Worm (Caenorhabditis elegans) whole organism, late embryonic: ENCODE data around the gene rrsr-1.

Experiments used
- C38D4.7 ChIP-seq: fragments of 200-800 bp; sonication (Bioruptor generic); optimal IDR thresholded peaks from 2 replicates; lab custom pipeline; 2018; ENCODE audit warnings: mild to moderate bottlenecking, missing genetic modification characterization, moderate library complexity, missing compliant biosample characterization
- K02D7.2 ChIP-seq: sonication (generic microtip); optimal IDR thresholded peaks from 2 replicates; lab custom pipeline; 2017; ENCODE audit warnings: mild to moderate bottlenecking, missing genetic modification characterization, missing compliant biosample characterization
- T23F11.4 ChIP-seq: fragments of 200-800 bp; sonication (Bioruptor generic); optimal IDR thresholded peaks from 2 replicates; lab custom pipeline; 2018; ENCODE audit warnings: mild to moderate bottlenecking, missing genetic modification characterization, missing compliant biosample characterization
- Y22D7AL.16 ChIP-seq: sonication (generic microtip); optimal IDR thresholded peaks from 2 replicates; lab custom pipeline; 2016; ENCODE audit warnings: missing genetic modification characterization, missing compliant biosample characterization
- ama-1 ChIP-seq: fragments of 150-350 bp; optimal IDR thresholded peaks from 2 replicates; lab custom pipeline; 2014
- ceh-18 ChIP-seq: sonication (generic microtip); optimal IDR thresholded peaks from 2 replicates; lab custom pipeline; 2016; ENCODE audit warnings: missing genetic modification characterization, missing compliant biosample characterization
- ceh-19 ChIP-seq: fragments of 200-800 bp; sonication (Bioruptor generic); optimal IDR thresholded peaks from 2 replicates; lab custom pipeline; 2018; ENCODE audit warnings: mild to moderate bottlenecking, missing genetic modification characterization, missing compliant biosample characterization
- ceh-22 ChIP-seq: sonication (generic microtip); optimal IDR thresholded peaks from 2 replicates; lab custom pipeline; 2017; ENCODE audit warnings: missing biosample characterization, missing genetic modification characterization
- ceh-24 ChIP-seq: sonication (generic microtip); optimal IDR thresholded peaks from 2 replicates; lab custom pipeline; 2016; ENCODE audit warnings: mild to moderate bottlenecking, missing genetic modification characterization, missing compliant biosample characterization
- ceh-31 ChIP-seq: sonication (generic microtip); optimal IDR thresholded peaks from 2 replicates; lab custom pipeline; 2016; ENCODE audit warnings: missing genetic modification characterization, missing compliant biosample characterization
- ceh-45 ChIP-seq: fragments of 200-800 bp; sonication (Bioruptor generic); IDR thresholded peaks from 2 replicates; pipeline ENCODE4 v1.3.6; 2022; ENCODE audit warnings: missing genetic modification reagents, missing genetic modification characterization, missing compliant biosample characterization
- ceh-48 ChIP-seq: sonication (generic microtip); optimal IDR thresholded peaks from 2 replicates; lab custom pipeline; 2016; ENCODE audit warnings: missing genetic modification characterization, inconsistent platforms, missing compliant biosample characterization
- ceh-9 ChIP-seq: sonication (generic microtip); optimal IDR thresholded peaks from 2 replicates; lab custom pipeline; 2016; ENCODE audit warnings: mild to moderate bottlenecking, missing genetic modification characterization, inconsistent platforms, missing compliant biosample characterization
- che-1 ChIP-seq: sonication (generic microtip); optimal IDR thresholded peaks from 2 replicates; lab custom pipeline; 2016; ENCODE audit warnings: mild to moderate bottlenecking, missing genetic modification characterization, missing compliant biosample characterization
- dve-1 ChIP-seq: sonication (generic microtip); optimal IDR thresholded peaks from 2 replicates; lab custom pipeline; 2017; ENCODE audit warnings: antibody characterized with exemption, mild to moderate bottlenecking, missing genetic modification characterization, missing compliant biosample characterization
- elt-2 ChIP-seq: sonication (generic microtip); optimal IDR thresholded peaks from 2 replicates; lab custom pipeline; 2016; ENCODE audit warnings: missing genetic modification reagents, missing genetic modification characterization, missing compliant biosample characterization
- elt-4 ChIP-seq: sonication (generic microtip); optimal IDR thresholded peaks from 2 replicates; lab custom pipeline; 2016; ENCODE audit warnings: missing genetic modification characterization, missing compliant biosample characterization
- fkh-10 ChIP-seq: fragments of 150-350 bp; optimal IDR thresholded peaks from 2 replicates; lab custom pipeline; 2014; ENCODE audit warnings: missing biosample characterization, missing genetic modification reagents, missing genetic modification characterization
- gmeb-2 ChIP-seq: sonication (generic microtip); optimal IDR thresholded peaks from 2 replicates; lab custom pipeline; 2016; ENCODE audit warnings: missing genetic modification characterization, inconsistent platforms, missing compliant biosample characterization
- hlh-15 ChIP-seq: sonication (generic microtip); optimal IDR thresholded peaks from 2 replicates; lab custom pipeline; 2016; ENCODE audit warnings: missing genetic modification characterization, missing compliant biosample characterization
- hlh-6 ChIP-seq: sonication (generic microtip); optimal IDR thresholded peaks from 2 replicates; lab custom pipeline; 2016; ENCODE audit warnings: missing genotype, missing genetic modification characterization, missing compliant biosample characterization
- lim-6 ChIP-seq: sonication (generic microtip); optimal IDR thresholded peaks from 2 replicates; lab custom pipeline; 2016; ENCODE audit warnings: missing genetic modification characterization, missing compliant biosample characterization
- lin-11 ChIP-seq: fragments of 200-800 bp; sonication (Bioruptor generic); optimal IDR thresholded peaks from 2 replicates; lab custom pipeline; 2018; ENCODE audit warnings: mild to moderate bottlenecking, missing genetic modification characterization, missing compliant biosample characterization
- odd-2 ChIP-seq: sonication (generic microtip); optimal IDR thresholded peaks from 2 replicates; lab custom pipeline; 2017; ENCODE audit warnings: antibody characterized with exemption, mild to moderate bottlenecking, missing genetic modification characterization, missing compliant biosample characterization
- pag-3 ChIP-seq: sonication (generic microtip); optimal IDR thresholded peaks from 2 replicates; lab custom pipeline; 2016; ENCODE audit warnings: missing compliant biosample characterization, missing genetic modification characterization, borderline replicate concordance
- pax-1 ChIP-seq: fragments of 150-350 bp; optimal IDR thresholded peaks from 2 replicates; lab custom pipeline; 2014; ENCODE audit warnings: missing biosample characterization, missing genetic modification characterization
- pha-4 ChIP-seq: fragments of 150-350 bp; optimal IDR thresholded peaks from 2 replicates; lab custom pipeline; 2018; ENCODE audit warnings: missing biosample characterization, missing genetic modification reagents, missing genetic modification characterization
- pros-1 ChIP-seq: fragments of 150-350 bp; optimal IDR thresholded peaks from 2 replicates; lab custom pipeline; 2014; ENCODE audit warnings: missing biosample characterization, missing genetic modification reagents, missing genetic modification characterization
- ref-2 ChIP-seq: sonication (generic microtip); optimal IDR thresholded peaks from 2 replicates; lab custom pipeline; 2016; ENCODE audit warnings: missing genetic modification characterization, missing compliant biosample characterization
- tbx-2 ChIP-seq: sonication (generic microtip); optimal IDR thresholded peaks from 2 replicates; lab custom pipeline; 2016; ENCODE audit warnings: missing genetic modification characterization, missing compliant biosample characterization
- unc-3 ChIP-seq, 2 experiments: fragments of 200-800 bp in 1 of 2; sonication (Bioruptor generic) in 1 of 2; sonication (generic microtip) in 1 of 2; conservative IDR thresholded peaks in 1 of 2; optimal IDR thresholded peaks in 1 of 2; 2 replicates each; pipeline versions ENCODE4 v1.3.6 to Lab custom; 2016 to 2022; ENCODE audit warnings: missing compliant biosample characterization in 2 of 2, missing genetic modification characterization in 2 of 2, missing genetic modification reagents in 1 of 2
- zip-5 ChIP-seq: sonication (generic microtip); optimal IDR thresholded peaks from 2 replicates; lab custom pipeline; 2016; ENCODE audit warnings: missing genetic modification characterization, missing compliant biosample characterization
- ztf-16 ChIP-seq: sonication (generic microtip); optimal IDR thresholded peaks from 2 replicates; lab custom pipeline; 2017; ENCODE audit warnings: missing genetic modification characterization, missing compliant biosample characterization

rrsr-1 gene

DNA sequence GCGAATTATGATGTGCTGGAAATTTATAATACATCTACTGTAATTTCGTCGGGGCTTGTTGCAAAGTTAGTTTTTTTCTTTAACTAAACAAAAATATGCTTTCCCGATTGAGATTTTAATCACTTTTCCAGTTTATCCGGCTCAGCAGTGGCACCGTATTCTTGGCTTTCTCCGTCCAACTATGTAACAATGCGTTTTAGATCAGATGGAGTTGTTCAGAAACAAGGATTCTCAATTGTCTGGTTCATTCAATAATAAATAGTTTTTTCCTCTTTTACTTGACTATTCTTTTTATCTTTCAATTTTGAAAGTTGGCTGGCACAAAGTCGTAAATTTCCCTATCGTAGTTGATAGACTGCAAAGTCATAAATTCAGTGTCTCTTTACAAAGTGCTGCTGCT is 49.3 kb upstream of the rrsr-1 start, which contains the start of gene clec-56:
Gene clec-56, plus strand, starts transcription at position 301 of the 400 bp plus-strand sequence.
- no peak for TF ChIP-seq ceh-45 (GFP tag; lab: Robert Waterston, UW)
- no peak for TF ChIP-seq unc-3 (GFP tag; conservative IDR thresholded peaks at IDR 0.05; lab: Robert Waterston, UW)
- no peak for TF ChIP-seq unc-3 (tag; optimal IDR thresholded peaks at IDR 0.05; lab: Kevin White, UChicago)
- no peak for TF ChIP-seq lin-11 (tag; lab: Kevin White, UChicago)
- no peak for TF ChIP-seq C38D4.7
- no peak for TF ChIP-seq fkh-10 (GFP tag; lab: Kevin White, UChicago)
- TF ChIP-seq ceh-18 (tag; lab: Kevin White, UChicago): no peak
- no peak for TF ChIP-seq pha-4
- TF ChIP-seq zip-5: no peak
- TF ChIP-seq ref-2 (tag; lab: Kevin White, UChicago): no peak
- TF ChIP-seq hlh-15: no peak
- TF ChIP-seq lim-6: no peak
- no peak for TF ChIP-seq pag-3 (tag; lab: Kevin White, UChicago)
- no peak for TF ChIP-seq ztf-16 (tag; lab: Kevin White, UChicago)
- no peak for TF ChIP-seq ceh-24 (tag; lab: Kevin White, UChicago)
- no peak for TF ChIP-seq T23F11.4
- no peak for TF ChIP-seq Y22D7AL.16 (tag; lab: Kevin White, UChicago)
- no peak for TF ChIP-seq che-1 (tag; lab: Kevin White, UChicago)

DNA sequence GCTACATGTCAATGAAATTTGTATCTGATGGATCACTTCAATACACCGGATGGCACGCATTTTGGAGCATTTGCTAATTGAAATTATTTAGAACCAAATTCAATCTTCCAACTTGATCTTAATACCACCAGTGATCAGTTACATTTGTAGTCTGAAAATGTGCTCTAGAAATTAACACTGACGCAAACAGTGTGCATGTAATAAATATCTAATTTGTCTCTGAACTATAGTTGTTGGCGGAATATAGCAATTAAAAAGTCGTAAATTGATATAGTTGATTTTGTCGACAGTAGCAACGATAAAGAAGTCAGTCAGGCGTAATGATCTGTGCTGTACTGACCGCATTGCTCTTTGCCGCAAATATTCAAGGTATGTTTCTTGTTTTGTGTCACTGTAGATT is 47.4 kb upstream of the rrsr-1 start, which contains the start of gene clec-227:
Gene clec-227, plus strand, starts transcription at position 301 of the 400 bp plus-strand sequence.
- TF ChIP-seq ama-1: no peak
- TF ChIP-seq ceh-9: no peak
- TF ChIP-seq pha-4: no peak
- no peak for TF ChIP-seq lin-11 (tag; lab: Kevin White, UChicago)
- TF ChIP-seq elt-4 (tag; lab: Kevin White, UChicago): no peak
- no peak for TF ChIP-seq dve-1 (tag; lab: Kevin White, UChicago)
- no peak for TF ChIP-seq ref-2 (tag; lab: Kevin White, UChicago)
- no peak for TF ChIP-seq ceh-31
- no peak for TF ChIP-seq pros-1 (tag; lab: Kevin White, UChicago)
- TF ChIP-seq ceh-48 (tag; lab: Kevin White, UChicago): no peak
- no peak for TF ChIP-seq elt-2 (tag; lab: Kevin White, UChicago)
- TF ChIP-seq hlh-15: no peak
- no peak for TF ChIP-seq hlh-6
- no peak for TF ChIP-seq ceh-22 (tag; lab: Kevin White, UChicago)
- TF ChIP-seq pax-1 (tag; lab: Kevin White, UChicago): no peak
- no peak for TF ChIP-seq ceh-19

DNA sequence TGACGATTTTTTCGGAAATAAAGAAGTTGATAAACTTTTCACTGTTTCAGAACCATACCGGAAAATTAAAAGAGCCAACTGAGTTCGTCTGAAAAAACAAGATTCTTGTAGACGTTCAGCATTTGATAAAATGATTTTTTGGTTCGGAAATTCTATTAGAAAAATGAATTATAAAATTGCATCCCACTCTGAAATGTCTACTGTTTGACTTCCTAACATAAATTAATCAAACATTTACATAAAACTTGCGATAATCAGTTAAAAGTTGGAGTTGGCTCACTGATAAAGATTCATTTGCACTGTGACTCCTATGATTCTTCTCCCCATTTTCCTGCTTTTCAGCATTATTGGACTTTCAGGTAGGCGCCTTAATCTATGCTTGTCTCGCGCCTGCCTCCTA is 44.1 kb upstream of the rrsr-1 start, which contains the start of gene clec-57:
Gene clec-57, plus strand, starts transcription at position 301 of the 400 bp plus-strand sequence.
- no peak for TF ChIP-seq che-1 (tag; lab: Kevin White, UChicago)
- no peak for TF ChIP-seq tbx-2 (tag; lab: Kevin White, UChicago)
- TF ChIP-seq lin-11 (tag; lab: Kevin White, UChicago): no peak
- TF ChIP-seq zip-5: no peak
- TF ChIP-seq ceh-45 (GFP tag; lab: Robert Waterston, UW): no peak
- TF ChIP-seq ceh-24 (tag; lab: Kevin White, UChicago): no peak
- TF ChIP-seq hlh-6: no peak

DNA sequence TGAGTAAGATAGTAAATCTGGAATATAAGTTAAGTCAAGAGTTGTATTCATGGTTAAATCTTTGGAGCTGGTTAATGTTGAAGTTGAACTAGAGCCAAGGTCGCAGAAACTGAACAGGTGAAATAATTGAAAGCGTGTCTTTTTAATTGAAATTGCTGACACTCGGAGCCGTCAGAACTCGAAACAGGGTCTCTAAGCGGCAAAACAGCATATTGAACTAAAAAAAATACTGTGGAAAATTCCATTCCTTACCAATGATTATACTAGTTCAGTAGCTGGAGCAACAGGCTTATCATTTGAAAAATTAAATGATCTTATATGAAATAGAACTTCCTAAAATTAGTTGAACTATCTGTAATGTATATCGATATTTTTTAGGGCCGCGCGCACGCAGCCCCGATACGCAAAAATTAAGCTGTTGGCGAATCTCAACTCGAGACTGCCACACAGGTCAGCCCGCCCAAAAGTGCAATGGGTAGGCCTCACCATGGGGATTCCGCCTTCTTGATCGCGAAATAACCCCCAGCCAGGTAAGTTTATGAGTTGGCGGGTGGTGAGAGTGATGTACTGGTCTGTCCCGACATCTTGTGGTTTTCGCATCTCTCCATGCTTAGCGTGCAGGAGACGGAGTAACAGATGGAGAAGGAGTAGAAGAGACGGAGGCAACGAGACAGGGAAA is 43.5 kb upstream of the rrsr-1 start, which contains the start of gene srz-97:
Gene srz-97, minus strand, starts transcription at position 51 of the 679 bp plus-strand sequence.
- TF ChIP-seq ceh-19 (no peak), gmeb-2 (tag; lab: Kevin White, UChicago) (no peak), K02D7.2 (tag; lab: Kevin White, UChicago) (no peak), pha-4 (no peak), pax-1 (tag; lab: Kevin White, UChicago) (no peak), ceh-22 (tag; lab: Kevin White, UChicago) (no peak), fkh-10 (GFP tag; lab: Kevin White, UChicago) (no peak)
- TF ChIP-seq, all 69 proteins: peak for 0

DNA sequence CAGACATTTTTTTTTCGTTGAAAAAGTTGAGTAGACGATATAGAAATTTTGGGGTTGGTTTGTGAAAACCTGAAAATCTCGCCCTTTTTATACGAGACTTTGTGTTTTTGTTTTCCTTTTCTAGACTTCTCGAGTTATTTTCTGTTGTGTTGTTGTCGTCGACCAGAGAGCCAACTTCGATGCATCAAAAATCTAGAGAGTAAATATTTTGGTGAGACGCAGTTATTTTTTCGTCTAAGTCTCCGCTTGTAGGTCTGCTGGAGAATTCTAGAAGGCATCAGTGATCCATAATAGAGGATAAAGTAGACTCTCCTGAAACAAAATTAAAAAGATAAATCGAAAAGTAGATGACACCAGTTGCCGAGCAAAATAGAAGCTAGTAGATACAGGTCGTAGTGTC is 39.6 kb upstream of the rrsr-1 start, which contains the start of gene F08H9.4:
Gene F08H9.4, minus strand, starts transcription at position 61 of the 400 bp plus-strand sequence.
- TF ChIP-seq gmeb-2 (tag; lab: Kevin White, UChicago) (no peak), hlh-6 (no peak), ceh-24 (tag; lab: Kevin White, UChicago) (no peak), odd-2 (tag; lab: Kevin White, UChicago) (no peak), ama-1 (no peak)
